Worm (Caenorhabditis elegans) whole organism, L3 larva: ENCODE data around the gene srw-145.

Experiments used
- elt-3 ChIP-seq, 3 experiments: fragments of 150-350 bp in 1 of 3; sonication (generic microtip) in 2 of 3; optimal IDR thresholded peaks; 2 replicates in 2 of 3; 4 replicates in 1 of 3; lab custom pipeline; 2014 to 2017; ENCODE audit warnings: missing biosample characterization in 3 of 3, missing genetic modification characterization in 3 of 3
- nhr-237 ChIP-seq: fragments of 150-350 bp; optimal IDR thresholded peaks from 2 replicates; lab custom pipeline; 2014; ENCODE audit warnings: missing biosample characterization, missing genetic modification characterization
- nhr-28 ChIP-seq: fragments of 150-350 bp; optimal IDR thresholded peaks from 2 replicates; lab custom pipeline; 2014; ENCODE audit warnings: missing biosample characterization, missing genetic modification characterization

- TF ChIP-seq nhr-28 (tag; lab: Kevin White, UChicago), result no peak
- TF ChIP-seq elt-3 (tag; optimal IDR thresholded peaks at IDR 0.05; lab: Kevin White, UChicago), result no peak
- TF ChIP-seq nhr-237 (tag; lab: Kevin White, UChicago), result no peak
Measured at ce11 chrV:13934545-13934944, 2.4 kb upstream of the srw-145 start, which contains the start of gene R10D12.1.
